Worm (Caenorhabditis elegans) whole organism, L4/young adult: Measurements from ENCODE around the gene zyx-1.
"Not testable (repeated sequence)": the region's sequence is repeated elsewhere in the genome, so short reads cannot be mapped to it uniquely, and the experiment has no call there.

Source experiments
- W03F9.2 ChIP-seq: fragments of 150-350 bp; optimal IDR thresholded peaks from 2 replicates; lab custom pipeline; 2014; ENCODE audit warnings: missing biosample characterization, missing genetic modification characterization
- dao-5 ChIP-seq: sonication (generic microtip); optimal IDR thresholded peaks from 2 replicates; lab custom pipeline; 2016; ENCODE audit warnings: missing genotype, missing genetic modification characterization, moderate library complexity, missing compliant biosample characterization
- him-1 ChIP-seq: sonication (generic microtip); optimal IDR thresholded peaks from 2 replicates; lab custom pipeline; 2016; ENCODE audit warnings: missing genotype, missing genetic modification reagents, missing genetic modification characterization, missing compliant biosample characterization

The zyx-1 gene

DNA sequence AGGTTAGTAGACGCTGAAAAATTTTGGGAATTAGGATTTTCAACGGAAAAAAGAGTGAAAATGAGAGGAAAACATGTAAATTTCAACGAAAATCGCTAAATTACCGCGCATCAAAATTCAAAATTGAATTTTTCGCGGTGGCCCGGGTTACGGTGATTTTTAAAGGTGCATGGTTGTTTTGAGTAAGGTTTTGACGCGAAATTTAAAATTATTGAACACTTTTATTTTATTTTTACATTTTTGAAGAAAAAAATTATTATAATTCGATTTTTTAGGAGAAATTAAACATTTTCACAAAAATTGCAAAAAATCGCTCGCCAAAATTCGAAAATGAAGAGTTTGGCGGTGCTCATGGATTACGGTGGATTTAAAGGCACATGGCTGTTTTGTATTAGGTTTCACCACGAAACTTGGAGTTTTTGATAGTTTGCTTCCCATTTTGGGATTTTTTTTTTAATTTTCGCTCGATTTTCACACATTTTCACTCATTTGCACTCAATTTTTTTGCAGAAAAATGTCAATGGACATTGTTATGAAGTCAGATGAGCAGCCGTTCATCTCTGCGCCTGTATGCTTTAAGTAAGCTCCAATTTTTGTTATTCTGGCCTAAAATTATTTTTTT, 13.2 kb upstream of the zyx-1 start, which contains the start of gene puf-6:
puf-6 (minus strand) TSS at position 13 of the 622 bp plus-strand sequence.
- not testable (repeated sequence) for TF ChIP-seq dao-5, W03F9.2, him-1 (tag; lab: Kevin White, UChicago)

ce11 chrII:13047106-13047505, 9.6 kb upstream of the zyx-1 start, which contains the start of gene F42G4.7:
Gene F42G4.7 (minus strand): TSS chrII:13047290.
- TF ChIP-seq him-1, W03F9.2, dao-5 (tag; lab: Kevin White, UChicago): not testable (repeated sequence)

- TF ChIP-seq W03F9.2, him-1, dao-5 (tag; lab: Kevin White, UChicago): not testable (repeated sequence)
These were observed 9.1 kb upstream of the zyx-1 start, which contains the start of gene F42G4.2 for ce11 chrII:13047609-13048008. Gene F42G4.2 (plus strand): TSS chrII:13047909.

DNA sequence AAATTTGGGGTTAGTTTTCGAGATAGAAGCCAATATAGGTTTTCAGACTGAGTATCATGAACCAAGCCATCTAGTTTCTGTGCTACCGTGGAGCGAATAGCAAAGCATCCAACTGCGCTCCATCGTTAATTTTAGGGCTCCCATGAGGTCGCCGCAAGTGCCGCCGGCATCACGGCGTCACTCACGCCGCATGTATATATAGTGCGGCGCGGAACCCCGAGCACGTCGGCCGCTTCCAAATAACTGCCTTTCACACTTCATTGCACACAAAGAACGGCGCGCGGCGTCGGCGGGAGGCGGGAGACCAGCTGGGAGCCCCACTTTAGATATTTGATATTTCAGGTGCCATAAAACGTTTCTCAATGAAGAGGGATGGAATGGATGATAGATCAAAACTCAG, 6.7 kb upstream of the zyx-1 start:
- no peak for TF ChIP-seq dao-5 (tag; lab: Kevin White, UChicago)
- TF ChIP-seq W03F9.2 (tag; lab: Kevin White, UChicago): no peak
- no peak for TF ChIP-seq him-1 (tag; lab: Kevin White, UChicago)

DNA sequence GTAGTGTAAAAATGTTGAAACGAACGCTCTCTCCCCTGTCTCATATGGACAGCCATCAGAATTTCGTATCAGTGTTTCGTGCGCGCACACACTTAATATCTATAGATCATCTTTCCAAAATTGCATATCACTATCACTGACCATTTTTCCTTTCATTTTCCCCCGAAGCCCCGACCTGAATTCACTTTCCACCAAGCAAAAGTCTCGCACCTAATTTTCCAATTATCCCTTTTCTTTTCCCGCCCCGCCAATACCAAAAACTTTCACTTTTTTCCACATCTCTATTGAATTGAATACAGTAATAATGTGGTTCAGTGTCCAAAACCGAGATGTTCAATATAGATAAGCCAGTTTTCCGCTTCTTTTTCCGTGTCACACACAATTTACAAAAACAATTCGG, 3.3 kb upstream of the zyx-1 start:
- TF ChIP-seq him-1 (tag; lab: Kevin White, UChicago) (no peak), W03F9.2 (tag; lab: Kevin White, UChicago) (no peak), dao-5 (tag; lab: Kevin White, UChicago) (no peak)

DNA sequence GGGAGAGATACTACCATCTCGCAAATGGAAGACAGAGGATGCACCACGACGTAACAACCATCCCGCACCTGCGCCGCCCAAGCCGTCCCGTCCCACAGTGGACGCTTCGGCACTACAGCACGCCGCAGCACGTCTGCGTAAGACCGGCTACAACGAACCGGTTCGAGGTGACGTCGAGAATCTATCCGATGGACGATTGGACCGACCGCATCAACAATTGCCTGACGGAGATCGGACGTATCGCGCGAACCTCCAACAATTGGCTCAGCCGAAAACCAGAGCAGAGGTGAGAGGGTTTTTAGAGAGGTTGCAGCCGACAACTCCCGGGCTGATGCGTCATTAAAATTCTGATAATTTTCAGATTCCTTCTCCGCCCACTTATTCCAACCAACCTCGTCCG, 2.5 kb downstream of the zyx-1 start:
- TF ChIP-seq him-1 (tag; lab: Kevin White, UChicago) (no peak), W03F9.2 (tag; lab: Kevin White, UChicago) (no peak), dao-5 (tag; lab: Kevin White, UChicago) (no peak)

DNA sequence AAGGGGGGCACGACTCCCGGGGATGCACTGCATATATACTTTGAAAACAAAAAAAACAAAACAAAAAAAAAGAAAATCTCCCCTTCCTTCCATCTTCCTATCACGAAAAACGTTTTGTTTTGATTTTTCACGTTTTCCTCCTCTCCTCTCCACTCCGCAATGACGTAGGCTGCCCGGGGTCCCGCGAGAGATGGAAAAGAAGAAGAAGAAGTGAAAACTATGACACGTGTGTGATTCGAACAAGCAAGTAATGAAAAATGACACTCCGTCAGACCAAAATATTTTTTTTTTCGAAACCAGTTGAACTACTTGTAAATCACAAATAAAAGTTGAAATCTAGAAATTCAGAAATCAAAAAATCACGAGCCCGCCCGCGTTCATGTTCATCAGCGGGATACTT, 8.5 kb downstream of the zyx-1 start:
- TF ChIP-seq him-1 (tag; lab: Kevin White, UChicago): no peak
- TF ChIP-seq W03F9.2 (tag; lab: Kevin White, UChicago): no peak
- no peak for TF ChIP-seq dao-5 (tag; lab: Kevin White, UChicago)

- no peak for TF ChIP-seq dao-5 (tag; lab: Kevin White, UChicago)
- no peak for TF ChIP-seq W03F9.2 (tag; lab: Kevin White, UChicago)
- TF ChIP-seq him-1 (tag; lab: Kevin White, UChicago): no peak
These were observed 10.1 kb downstream of the zyx-1 start for ce11 chrII:13066777-13067290.

DNA sequence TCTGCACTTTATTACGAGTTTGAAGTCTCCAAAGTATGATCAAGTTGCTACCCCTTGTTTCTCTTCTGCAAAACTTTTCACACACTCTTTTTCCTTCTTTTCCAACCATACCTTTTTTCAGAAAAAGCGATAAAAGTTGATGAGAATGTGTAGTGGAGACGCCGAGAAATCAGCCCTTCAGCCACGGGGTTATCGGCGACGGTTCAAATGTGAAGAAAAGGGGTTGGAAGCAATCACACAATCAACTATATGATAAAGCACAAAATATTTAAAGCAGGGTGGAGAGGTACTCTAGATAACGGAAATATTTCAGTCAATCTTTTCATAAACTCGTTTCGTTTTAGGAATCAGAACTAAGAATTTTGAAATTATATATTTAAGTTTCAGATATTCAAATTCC, 16.4 kb downstream of the zyx-1 start, which contains the start of gene F42G4.5:
F42G4.5 (plus strand) TSS at position 379 of the 400 bp plus-strand sequence.
- TF ChIP-seq W03F9.2 (tag; lab: Kevin White, UChicago): no peak
- no peak for TF ChIP-seq dao-5 (tag; lab: Kevin White, UChicago)
- TF ChIP-seq him-1 (tag; lab: Kevin White, UChicago): no peak

- TF ChIP-seq him-1 (tag; lab: Kevin White, UChicago) (no peak), W03F9.2 (tag; lab: Kevin White, UChicago) (no peak), dao-5 (tag; lab: Kevin White, UChicago) (no peak)
These were observed 17.0 kb downstream of the zyx-1 start for ce11 chrII:13073742-13074141.

- TF ChIP-seq W03F9.2 (tag; lab: Kevin White, UChicago) (no peak), him-1 (tag; lab: Kevin White, UChicago) (no peak), dao-5 (tag; lab: Kevin White, UChicago) (no peak)
These were observed 19.7 kb downstream of the zyx-1 start for ce11 chrII:13076301-13076916.

DNA sequence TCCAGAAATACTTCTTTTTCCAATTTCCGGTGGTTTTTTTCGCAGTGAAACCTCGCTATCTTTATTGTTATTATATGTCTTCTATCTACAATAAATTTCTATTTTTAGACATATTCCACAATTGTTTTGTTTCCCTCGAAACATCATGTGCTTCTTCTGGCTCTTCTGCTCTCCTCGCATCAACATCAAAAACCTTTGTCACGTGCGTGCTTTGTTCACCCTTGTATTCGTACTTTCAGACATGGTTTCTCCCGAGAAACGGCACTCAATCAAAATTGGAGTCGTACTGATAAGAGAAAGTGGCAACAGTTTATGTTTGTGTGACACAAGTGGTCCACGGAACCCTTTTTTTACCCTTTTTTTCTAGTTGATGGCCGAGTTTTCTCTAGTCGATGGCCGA, 21.0 kb downstream of the zyx-1 start:
- TF ChIP-seq dao-5 (tag; lab: Kevin White, UChicago) (no peak), W03F9.2 (tag; lab: Kevin White, UChicago) (no peak), him-1 (tag; lab: Kevin White, UChicago) (no peak)

DNA sequence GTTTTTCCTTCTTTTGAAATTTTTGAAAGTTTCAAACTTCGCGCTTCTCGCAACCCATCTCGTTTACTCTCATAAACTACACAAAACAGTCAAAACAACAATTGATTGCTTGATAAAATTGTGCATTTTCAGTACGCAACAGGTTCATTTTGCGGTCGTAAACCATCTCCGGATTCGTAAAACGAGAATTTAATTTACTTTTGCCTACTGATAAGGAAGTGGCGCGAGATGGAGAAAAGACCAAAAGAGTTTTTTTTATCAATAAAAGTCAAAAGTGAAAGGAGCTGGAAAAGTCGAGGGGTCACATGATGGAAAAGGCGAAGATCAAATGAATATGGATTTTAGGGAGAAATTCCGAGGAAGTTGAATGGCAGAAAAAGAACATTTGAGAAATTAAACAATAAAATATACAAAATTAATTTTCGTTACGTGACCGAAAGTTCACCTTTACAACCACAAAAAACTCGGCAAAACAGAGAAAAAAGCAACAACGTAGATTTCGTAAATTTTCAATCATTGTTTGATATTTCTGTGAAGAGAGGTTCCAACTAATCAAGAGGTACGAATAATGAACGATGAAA, 22.2 kb downstream of the zyx-1 start, which contains the start of gene F42G4.6:
F42G4.6 (plus strand) TSS at position 531 of the 581 bp plus-strand sequence.
- TF ChIP-seq dao-5 (tag; lab: Kevin White, UChicago): no peak
